Worm (Caenorhabditis elegans): Measurements from ENCODE around the gene C46C2.3.
"Not testable (repeated sequence)": the region's sequence is repeated elsewhere in the genome, so short reads cannot be mapped to it uniquely, and the experiment has no call there.

The C46C2.3 gene

DNA sequence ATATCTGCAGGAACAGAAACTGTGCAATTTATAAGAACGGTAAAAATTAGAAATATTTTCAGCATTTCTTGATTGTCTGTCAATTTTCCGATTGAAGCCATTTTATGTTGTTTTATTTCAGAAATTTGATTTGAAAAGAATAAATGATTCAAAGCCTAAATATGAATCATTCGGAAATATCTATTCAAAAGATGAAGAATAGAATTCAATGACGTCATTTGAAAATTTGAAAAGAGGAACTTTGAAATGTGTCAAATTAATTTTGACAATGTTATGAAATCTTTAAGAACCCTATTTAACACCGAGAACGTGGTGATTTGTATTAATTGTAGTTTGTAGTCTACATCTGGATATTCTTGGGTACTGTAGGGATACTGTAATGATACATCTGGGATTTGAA is 32.4 kb upstream of the C46C2.3 start, which contains the start of gene C46C2.5:
Gene C46C2.5 (minus strand): TSS at position 101 of the 400 bp plus-strand sequence.
- no peak for TF ChIP-seq tlf-1 (GFP tag; optimal IDR thresholded peaks at IDR 0.05)
- no peak for TF ChIP-seq egl-18 (GFP tag; IDR thresholded peaks at IDR 0.05)
- no peak for TF ChIP-seq F33H1.4 (GFP tag; IDR thresholded peaks at IDR 0.05)
- no peak for TF ChIP-seq ceh-27 (GFP tag; optimal IDR thresholded peaks at IDR 0.05)

DNA sequence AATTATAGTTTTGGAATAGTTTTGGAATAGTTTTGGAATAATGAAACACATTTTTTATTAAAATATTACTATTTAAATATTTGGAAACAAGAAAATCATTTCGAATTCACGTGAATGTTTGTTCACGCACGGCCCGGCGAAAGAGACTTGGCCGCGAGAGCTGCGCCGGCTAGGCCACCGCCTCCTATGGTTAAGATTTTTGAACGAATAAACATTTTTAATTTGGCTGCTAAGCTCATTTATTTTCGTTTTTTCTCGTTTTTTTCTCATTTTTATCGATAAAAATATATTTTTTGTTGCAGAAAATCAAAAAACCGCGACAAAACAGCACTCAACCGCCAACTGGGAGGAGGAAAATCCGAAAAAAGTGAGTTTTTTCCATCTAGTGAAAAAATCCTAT is 30.4 kb upstream of the C46C2.3 start, which contains the start of gene C46C2.7:
Gene C46C2.7 (plus strand): TSS at position 301 of the 400 bp plus-strand sequence.
- TF ChIP-seq hmg-1.2 (GFP tag; IDR thresholded peaks at IDR 0.05): peak; percentile 86

DNA sequence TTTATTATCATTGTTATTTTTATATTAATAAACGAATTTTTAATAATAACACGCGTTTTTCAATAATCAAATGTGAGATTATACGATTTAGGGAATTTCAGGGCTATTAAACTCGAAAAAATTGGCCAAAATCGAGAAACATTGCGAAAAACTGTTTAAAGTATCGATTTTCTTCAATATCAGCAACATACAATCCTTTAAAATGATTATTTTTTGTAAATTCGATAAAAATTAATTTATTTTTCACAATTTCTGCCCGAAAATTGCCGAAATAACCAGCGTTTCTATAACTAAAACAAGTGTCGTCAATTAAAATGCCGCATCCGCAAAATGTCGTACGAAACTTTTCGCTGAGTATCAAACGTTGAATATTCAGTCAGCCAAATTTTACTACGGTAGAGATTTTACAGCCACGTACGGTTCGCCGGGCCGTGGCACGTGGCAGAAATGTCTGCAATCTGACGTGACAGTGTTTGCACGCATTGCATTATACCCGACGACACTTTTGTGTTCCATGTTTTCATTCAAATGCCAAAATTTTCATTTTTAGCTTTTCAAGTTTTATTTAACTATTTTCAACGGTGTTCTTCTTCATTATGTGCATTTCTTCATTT is 28.8 kb upstream of the C46C2.3 start:
- TF ChIP-seq lin-26 (GFP tag; IDR thresholded peaks at IDR 0.05) (peak; percentile 98), hrde-1 (tag; optimal IDR thresholded peaks at IDR 0.05; ENCODE audit: borderline replicate concordance) (peak; percentile 24), repo-1 (tag; optimal IDR thresholded peaks at IDR 0.05) (peak; percentile 27), ztf-25 (GFP tag; IDR thresholded peaks at IDR 0.05) (peak; percentile 99), tlf-1 (GFP tag; optimal IDR thresholded peaks at IDR 0.05) (peak; percentile 86), hsf-1 (GFP tag; IDR thresholded peaks at IDR 0.05) (peak; percentile 96), ztf-26 (tag; optimal IDR thresholded peaks at IDR 0.05) (peak; percentile 12), ceh-58 (GFP tag; IDR thresholded peaks at IDR 0.05) (0 out of 2 replicates have a peak, but pooled peaks have one; percentile 9), ztf-6 (GFP tag; IDR thresholded peaks at IDR 0.05) (peak; percentile 93), lin-40 (tag; optimal IDR thresholded peaks at IDR 0.05) (peak; percentile 32), D2030.7 (GFP tag; IDR thresholded peaks at IDR 0.05) (peak; percentile 100), B0336.3 (GFP tag; IDR thresholded peaks at IDR 0.05) (0 out of 2 replicates have a peak, but pooled peaks have one; percentile 35), rcor-1 (GFP tag; IDR thresholded peaks at IDR 0.05) (peak; percentile 99), him-1 (tag; optimal IDR thresholded peaks at IDR 0.05) (peak; percentile 61), athp-1 (tag; optimal IDR thresholded peaks at IDR 0.05) (peak; percentile 46), C17E4.6 (GFP tag; IDR thresholded peaks at IDR 0.05) (peak; percentile 100), pbrm-1 (GFP tag; IDR thresholded peaks at IDR 0.05) (peak; percentile 99), ceh-27 (GFP tag; optimal IDR thresholded peaks at IDR 0.05) (peak; percentile 16), Y53G8AR.9 (GFP tag; conservative IDR thresholded peaks at IDR 0.05) (peak; percentile 99), egrh-3 (GFP tag; IDR thresholded peaks at IDR 0.05) (peak; percentile 82), madf-8 (GFP tag; conservative IDR thresholded peaks at IDR 0.05) (peak; percentile 98), nfya-2 (GFP tag; IDR thresholded peaks at IDR 0.05) (0 out of 2 replicates have a peak, but pooled peaks have one; percentile 81), nhr-120 (GFP tag; IDR thresholded peaks at IDR 0.05) (peak; percentile 96), madf-6 (GFP tag; IDR thresholded peaks at IDR 0.05) (peak; percentile 100), B0019.2 (GFP tag; conservative IDR thresholded peaks at IDR 0.05) (peak; percentile 100), tbp1 (GFP tag; optimal IDR thresholded peaks at IDR 0.05) (peak; percentile 62), C06A6.2 (GFP tag; conservative IDR thresholded peaks at IDR 0.05) (peak; percentile 92), Y56A3A.18 (GFP tag; IDR thresholded peaks at IDR 0.05) (peak; percentile 97), aptf-2 (GFP tag; conservative IDR thresholded peaks at IDR 0.05) (peak; percentile 96), egl-44 (GFP tag; IDR thresholded peaks at IDR 0.05) (peak; percentile 97), bed-1 (GFP tag; IDR thresholded peaks at IDR 0.05) (peak; percentile 97), snpc-4 (tag; optimal IDR thresholded peaks at IDR 0.05) (peak in 2 of 4 experiments; percentile 71), Y67H2A.10 (GFP tag; conservative IDR thresholded peaks at IDR 0.05) (peak; percentile 95), aptf-3 (GFP tag; IDR thresholded peaks at IDR 0.05) (peak; percentile 89), lir-1 (GFP tag; conservative IDR thresholded peaks at IDR 0.05) (peak; percentile 97), atf-7 (tag; optimal IDR thresholded peaks at IDR 0.05) (peak; percentile 17), lin-54 (GFP tag; optimal IDR thresholded peaks at IDR 0.05) (peak; percentile 78), F33H1.4 (GFP tag; IDR thresholded peaks at IDR 0.05) (peak; percentile 97), Y79H2A.3 (GFP tag; conservative IDR thresholded peaks at IDR 0.05) (peak; percentile 99), lsl-1 (GFP tag; optimal IDR thresholded peaks at IDR 0.05) (peak; percentile 85)
- TF ChIP-seq snpc-4 (GFP tag; optimal IDR thresholded peaks at IDR 0.05): not testable (repeated sequence)

Data from whole organism, young adult.